Fruit fly (Drosophila melanogaster): ENCODE results near the gene CG4364.

Gene CG4364

DNA sequence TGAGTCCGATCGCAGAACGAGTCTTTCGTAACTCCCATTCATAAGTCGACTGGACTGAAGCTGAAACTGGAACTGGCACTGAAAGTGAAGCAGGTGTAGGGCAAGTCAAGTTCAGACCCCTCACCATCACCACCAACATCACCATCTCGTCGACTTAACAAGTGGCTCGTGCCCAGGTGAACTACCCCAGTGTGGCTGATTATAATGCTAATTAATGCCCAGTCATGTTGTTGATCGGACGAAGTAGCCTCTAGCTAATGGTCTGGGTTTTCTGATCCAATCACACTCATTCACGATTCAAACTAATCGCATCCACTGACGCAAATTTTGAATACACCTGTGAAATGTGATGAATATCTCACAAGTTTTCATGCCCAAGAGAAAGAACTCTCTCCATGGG lies 17.7 kb upstream of the CG4364 start:
- TF ChIP-seq fd59A (GFP tag; optimal IDR thresholded peaks at IDR 0.05) (no peak), ss (GFP tag; optimal IDR thresholded peaks at IDR 0.05) (no peak), CG8632 (GFP tag; optimal IDR thresholded peaks at IDR 0.05) (no peak), CG6163 (GFP tag; IDR thresholded peaks at IDR 0.05) (no peak), CG32006 (GFP tag; optimal IDR thresholded peaks at IDR 0.05) (no peak), Met (GFP tag; optimal IDR thresholded peaks at IDR 0.05) (no peak), cyc (GFP tag; optimal IDR thresholded peaks at IDR 0.05) (no peak), CG6276 (GFP tag; optimal IDR thresholded peaks at IDR 0.05) (no peak), Gug (GFP tag; IDR thresholded peaks at IDR 0.05) (no peak), Smox (GFP tag; optimal IDR thresholded peaks at IDR 0.05) (no peak), vri (GFP tag; optimal IDR thresholded peaks at IDR 0.05) (no peak), svp (GFP tag) (no peak), CG11294 (GFP tag; IDR thresholded peaks at IDR 0.05) (no peak), lz (GFP tag; optimal IDR thresholded peaks at IDR 0.05) (no peak), CG3032 (tag; optimal IDR thresholded peaks at IDR 0.05) (no peak)

DNA sequence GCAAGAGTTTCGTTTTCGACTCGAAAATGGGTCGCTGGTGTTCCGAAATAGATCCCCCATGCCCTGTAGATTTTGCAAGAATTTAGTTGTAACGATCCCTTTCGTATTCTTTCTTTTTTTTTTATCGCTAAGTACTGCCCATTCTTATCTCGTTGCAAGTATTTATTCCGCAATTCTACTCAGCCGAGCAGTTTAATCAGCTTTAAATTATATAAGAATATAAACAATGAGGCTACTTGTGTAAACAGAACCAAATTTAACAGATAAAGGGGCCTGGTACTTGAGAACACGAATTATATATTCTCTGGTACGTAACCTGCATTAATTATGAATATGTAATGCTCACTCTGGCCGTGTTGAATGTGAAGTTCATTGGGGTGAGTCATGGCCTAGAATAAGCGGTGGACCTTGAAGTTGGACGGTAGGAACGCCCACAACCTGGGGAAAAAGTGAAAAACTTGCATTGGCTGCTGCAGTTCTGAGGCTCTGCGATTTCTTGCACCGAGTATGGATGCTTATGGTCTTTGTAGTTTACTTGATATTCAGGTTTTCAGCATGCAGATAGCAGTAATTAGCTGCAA lies 3.5 kb downstream of the CG4364 start:
- TF ChIP-seq acj6 (GFP tag; optimal IDR thresholded peaks at IDR 0.05): no peak
- no peak for TF ChIP-seq Sox102F (GFP tag; optimal IDR thresholded peaks at IDR 0.05)
- no peak for TF ChIP-seq Smox (GFP tag; optimal IDR thresholded peaks at IDR 0.05)
- TF ChIP-seq Lpt (GFP tag; optimal IDR thresholded peaks at IDR 0.05): no peak
- TF ChIP-seq CG32006 (GFP tag; optimal IDR thresholded peaks at IDR 0.05): no peak
- TF ChIP-seq Ets21C (GFP tag; optimal IDR thresholded peaks at IDR 0.05): no peak
- TF ChIP-seq fkh (GFP tag; optimal IDR thresholded peaks at IDR 0.05): no peak
- TF ChIP-seq CG31627 (GFP tag; optimal IDR thresholded peaks at IDR 0.05): no peak
- no peak for TF ChIP-seq Ets96B (tag; optimal IDR thresholded peaks at IDR 0.05)
- no peak for TF ChIP-seq Sox15 (GFP tag; optimal IDR thresholded peaks at IDR 0.05)
- TF ChIP-seq CG1621 (tag; optimal IDR thresholded peaks at IDR 0.05): no peak
- peak; percentile 65 for TF ChIP-seq Eip78C (GFP tag)
- peak; percentile 50 for TF ChIP-seq CG6854 (GFP tag; optimal IDR thresholded peaks at IDR 0.05)
- peak; percentile 43 for TF ChIP-seq dsx (GFP tag; optimal IDR thresholded peaks at IDR 0.05; ENCODE audit: poor library complexity, severe bottlenecking)
- TF ChIP-seq Gug (GFP tag; IDR thresholded peaks at IDR 0.05): no peak
- no peak for TF ChIP-seq CG6276 (GFP tag; optimal IDR thresholded peaks at IDR 0.05)
- peak; percentile 95 for TF ChIP-seq vri (GFP tag; optimal IDR thresholded peaks at IDR 0.05)
- TF ChIP-seq spab (GFP tag; optimal IDR thresholded peaks at IDR 0.05): no peak
- TF ChIP-seq svp (GFP tag): peak; percentile 92
- no peak for TF ChIP-seq CG16779 (tag; optimal IDR thresholded peaks at IDR 0.05)
- no peak for TF ChIP-seq esn (GFP tag; optimal IDR thresholded peaks at IDR 0.05)
- TF ChIP-seq Hr4 (GFP tag; optimal IDR thresholded peaks at IDR 0.05): no peak

DNA sequence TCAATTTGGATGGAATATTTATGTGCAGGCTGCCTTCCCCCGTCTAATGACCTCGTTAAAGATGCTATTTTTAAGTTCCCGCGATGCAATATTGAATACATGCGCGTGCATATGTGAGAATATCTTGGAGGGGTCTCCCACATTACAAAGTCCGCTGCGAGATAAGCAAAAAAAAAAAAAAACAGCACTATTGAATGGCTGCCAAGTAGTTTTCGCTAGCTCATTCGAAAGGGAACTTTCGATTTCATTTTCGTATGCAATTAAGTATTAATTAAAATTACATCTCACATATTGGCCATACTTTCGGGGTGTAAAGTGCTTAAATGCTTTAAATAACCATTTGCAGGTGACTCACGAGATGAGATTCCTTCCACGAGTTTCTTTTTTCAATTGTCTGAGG lies 4.0 kb downstream of the CG4364 start:
- TF ChIP-seq pdm3 (GFP tag; optimal IDR thresholded peaks at IDR 0.05) (no peak), Lpt (GFP tag; optimal IDR thresholded peaks at IDR 0.05) (peak; percentile 42), CG6854 (GFP tag; optimal IDR thresholded peaks at IDR 0.05) (no peak), Hr4 (GFP tag; optimal IDR thresholded peaks at IDR 0.05) (peak; percentile 28), CG6792 (GFP tag; optimal IDR thresholded peaks at IDR 0.05) (no peak), fkh (GFP tag; optimal IDR thresholded peaks at IDR 0.05) (no peak), dac (GFP tag; optimal IDR thresholded peaks at IDR 0.05) (no peak), ss (GFP tag; optimal IDR thresholded peaks at IDR 0.05) (peak in 1 of 2 experiments; percentile 39), salr (GFP tag; optimal IDR thresholded peaks at IDR 0.05) (peak in 1 of 2 experiments; percentile 13), Gug (GFP tag; IDR thresholded peaks at IDR 0.05) (no peak), topi (GFP tag; optimal IDR thresholded peaks at IDR 0.05) (no peak), CG6808 (GFP tag; optimal IDR thresholded peaks at IDR 0.05) (peak; percentile 49), CG16779 (tag; optimal IDR thresholded peaks at IDR 0.05) (no peak), cyc (GFP tag; optimal IDR thresholded peaks at IDR 0.05) (no peak), CG6276 (GFP tag; optimal IDR thresholded peaks at IDR 0.05) (peak; percentile 71), Met (GFP tag; optimal IDR thresholded peaks at IDR 0.05) (no peak), dsx (GFP tag; optimal IDR thresholded peaks at IDR 0.05; ENCODE audit: poor library complexity, severe bottlenecking) (peak; percentile 12), vri (GFP tag; optimal IDR thresholded peaks at IDR 0.05) (no peak), CG32006 (GFP tag; optimal IDR thresholded peaks at IDR 0.05) (no peak), spab (GFP tag; optimal IDR thresholded peaks at IDR 0.05) (peak; percentile 29), Eip78C (GFP tag) (peak; percentile 49), CG11762 (GFP tag; optimal IDR thresholded peaks at IDR 0.05; ENCODE audit: insufficient read depth) (no peak), eg (GFP tag; IDR thresholded peaks at IDR 0.05) (peak; percentile 63; the same call in 1 of the 3 replicates), Sox15 (GFP tag; optimal IDR thresholded peaks at IDR 0.05) (no peak), svp (GFP tag) (no peak), CG10631 (GFP tag; optimal IDR thresholded peaks at IDR 0.05) (no peak), Sox102F (GFP tag; optimal IDR thresholded peaks at IDR 0.05) (no peak), Hr39 (GFP tag; optimal IDR thresholded peaks at IDR 0.05) (no peak), Smox (GFP tag; optimal IDR thresholded peaks at IDR 0.05) (no peak), CG8119 (GFP tag; IDR thresholded peaks at IDR 0.05) (peak; percentile 55; the same call in 2 of the 3 replicates), CG10669 (GFP tag; optimal IDR thresholded peaks at IDR 0.05) (peak; percentile 10)

Measured in whole organism, prepupa.